Worm (Caenorhabditis elegans) whole organism, L4 larva: Measurements from ENCODE around the gene F58H1.3.

Experiments
- D1046.2 ChIP-seq: fragments of 200-800 bp; sonication (Bioruptor generic); IDR thresholded peaks from 2 replicates; pipeline ENCODE4 v1.3.6; 2022; ENCODE audit warnings: missing genetic modification characterization, missing compliant biosample characterization
- F49E8.2 ChIP-seq: sonication (generic microtip); optimal IDR thresholded peaks from 2 replicates; lab custom pipeline; 2016; ENCODE audit warnings: missing compliant biosample characterization, mild to moderate bottlenecking, missing genetic modification characterization, borderline replicate concordance
- T26A8.4 ChIP-seq: fragments of 200-800 bp; sonication (Bioruptor generic); IDR thresholded peaks from 2 replicates; pipeline ENCODE4 v1.3.6; 2022; ENCODE audit warnings: missing genetic modification characterization, missing compliant biosample characterization
- aha-1 ChIP-seq: fragments of 150-350 bp; peaks from one replicate; lab custom pipeline; 2014; ENCODE audit warnings: missing biosample characterization, missing genetic modification characterization
- aly-2 ChIP-seq: sonication (generic microtip); optimal IDR thresholded peaks from 2 replicates; lab custom pipeline; 2018; ENCODE audit warnings: missing biosample characterization, missing genetic modification characterization
- ceh-20 ChIP-seq: fragments of 200-800 bp; sonication (Bioruptor generic); IDR thresholded peaks from 2 replicates; pipeline ENCODE4 v1.3.6; 2022; ENCODE audit warnings: missing genetic modification reagents, missing genetic modification characterization, missing compliant biosample characterization
- ceh-44 ChIP-seq: fragments of 200-800 bp; sonication (Bioruptor generic); IDR thresholded peaks from 2 replicates; pipeline ENCODE4 v1.3.6; 2022; ENCODE audit warnings: missing genetic modification reagents, missing genetic modification characterization, missing compliant biosample characterization
- ceh-62 ChIP-seq: sonication (generic microtip); optimal IDR thresholded peaks from 2 replicates; lab custom pipeline; 2017; ENCODE audit warnings: missing biosample characterization, missing genetic modification characterization
- ces-1 ChIP-seq: fragments of 150-350 bp; sonication (generic microtip); optimal IDR thresholded peaks from 4 replicates; lab custom pipeline; 2014; ENCODE audit warnings: missing biosample characterization, missing genetic modification reagents, missing genetic modification characterization
- cey-2 ChIP-seq: sonication (generic microtip); optimal IDR thresholded peaks from 3 replicates; lab custom pipeline; 2017; ENCODE audit warnings: missing genetic modification characterization, mild to moderate bottlenecking, missing compliant biosample characterization, antibody characterized with exemption, borderline replicate concordance; ENCODE audit not compliant: insufficient read depth
- daf-16 ChIP-seq, 3 experiments: sonication (generic microtip); optimal IDR thresholded peaks; 2 replicates each; lab custom pipeline; 2016 to 2017; ENCODE audit warnings: missing genetic modification characterization in 3 of 3, missing genetic modification reagents in 3 of 3, mild to moderate bottlenecking in 2 of 3, missing compliant biosample characterization in 2 of 3, missing biosample characterization in 1 of 3, moderate library complexity in 1 of 3
- daf-8 ChIP-seq: fragments of 200-800 bp; sonication (Bioruptor generic); IDR thresholded peaks from 2 replicates; pipeline ENCODE4 v1.3.6; 2022; ENCODE audit warnings: missing genetic modification characterization, missing compliant biosample characterization
- dmd-6 ChIP-seq: fragments of 200-800 bp; sonication (Bioruptor generic); IDR thresholded peaks from 2 replicates; pipeline ENCODE4 v1.3.6; 2022; ENCODE audit warnings: missing genetic modification reagents, missing genetic modification characterization, missing compliant biosample characterization
- dve-1 ChIP-seq: sonication (generic microtip); optimal IDR thresholded peaks from 2 replicates; lab custom pipeline; 2017; ENCODE audit warnings: antibody characterized with exemption, mild to moderate bottlenecking, missing genetic modification characterization, missing compliant biosample characterization; ENCODE audit not compliant: insufficient read depth
- egl-43 ChIP-seq: fragments of 200-800 bp; sonication (Bioruptor generic); IDR thresholded peaks from 2 replicates; pipeline ENCODE4 v1.3.6; 2022; ENCODE audit warnings: missing genetic modification reagents, missing genetic modification characterization, missing compliant biosample characterization
- hif-1 ChIP-seq, 2 experiments: sonication (generic microtip); optimal IDR thresholded peaks; 2 replicates each; lab custom pipeline; 2016 to 2017; ENCODE audit warnings: missing compliant biosample characterization in 2 of 2, missing genetic modification characterization in 2 of 2, missing genetic modification reagents in 2 of 2, missing genotype in 2 of 2, mild to moderate bottlenecking in 1 of 2
- hlh-30 ChIP-seq: sonication (generic microtip); optimal IDR thresholded peaks from 2 replicates; lab custom pipeline; 2017; ENCODE audit warnings: antibody characterized with exemption, mild to moderate bottlenecking, missing genetic modification characterization, missing compliant biosample characterization; ENCODE audit not compliant: insufficient read depth
- lin-13 ChIP-seq: fragments of 150-350 bp; optimal IDR thresholded peaks from 2 replicates; lab custom pipeline; 2014; ENCODE audit warnings: missing biosample characterization, missing genetic modification reagents, missing genetic modification characterization
- lin-15B ChIP-seq: fragments of 150-350 bp; sonication (generic microtip); optimal IDR thresholded peaks from 3 replicates; lab custom pipeline; 2014; ENCODE audit warnings: missing biosample characterization, missing genetic modification characterization
- lin-29 ChIP-seq: fragments of 200-800 bp; sonication (Bioruptor generic); IDR thresholded peaks from 2 replicates; pipeline ENCODE4 v1.3.6; 2022; ENCODE audit warnings: missing genetic modification reagents, missing genetic modification characterization, missing compliant biosample characterization
- lin-39 ChIP-seq: fragments of 150-350 bp; optimal IDR thresholded peaks from 2 replicates; lab custom pipeline; 2014; ENCODE audit warnings: missing biosample characterization, missing genetic modification reagents, missing genetic modification characterization
- lsy-2 ChIP-seq, 2 experiments: fragments of 150-350 bp in 1 of 2; sonication (generic microtip) in 1 of 2; optimal IDR thresholded peaks; 2 replicates each; lab custom pipeline; 2014 to 2017; ENCODE audit warnings: missing biosample characterization in 2 of 2, missing genetic modification characterization in 2 of 2
- mdl-1 ChIP-seq, 2 experiments: fragments of 150-350 bp in 1 of 2; sonication (generic microtip) in 1 of 2; optimal IDR thresholded peaks; 2 replicates each; lab custom pipeline; 2014 to 2017; ENCODE audit warnings: missing biosample characterization in 2 of 2, missing genetic modification characterization in 2 of 2
- mdt-29 ChIP-seq: fragments of 200-800 bp; sonication (Bioruptor generic); IDR thresholded peaks from 2 replicates; pipeline ENCODE4 v1.3.6; 2022; ENCODE audit warnings: missing genetic modification reagents, missing genetic modification characterization, missing compliant biosample characterization
- mep-1 ChIP-seq: fragments of 150-350 bp; sonication (generic microtip); optimal IDR thresholded peaks from 3 replicates; lab custom pipeline; 2014; ENCODE audit warnings: missing biosample characterization, missing genetic modification characterization
- nhr-10 ChIP-seq: fragments of 150-350 bp; optimal IDR thresholded peaks from 2 replicates; lab custom pipeline; 2014; ENCODE audit warnings: missing biosample characterization, missing genetic modification characterization
- nhr-28 ChIP-seq: fragments of 150-350 bp; optimal IDR thresholded peaks from 2 replicates; lab custom pipeline; 2014; ENCODE audit warnings: missing biosample characterization, missing genetic modification characterization
- nhr-48 ChIP-seq: sonication (generic microtip); optimal IDR thresholded peaks from 2 replicates; lab custom pipeline; 2016; ENCODE audit warnings: mild to moderate bottlenecking, missing genetic modification characterization, missing compliant biosample characterization
- nhr-77 ChIP-seq: fragments of 150-350 bp; optimal IDR thresholded peaks from 2 replicates; lab custom pipeline; 2014; ENCODE audit warnings: missing biosample characterization, missing genetic modification characterization
- pqm-1 ChIP-seq: sonication (generic microtip); optimal IDR thresholded peaks from 2 replicates; lab custom pipeline; 2017; ENCODE audit warnings: missing biosample characterization, missing genetic modification characterization
- rbr-2 ChIP-seq: sonication (generic microtip); optimal IDR thresholded peaks from 2 replicates; lab custom pipeline; 2016; ENCODE audit warnings: missing genotype, missing genetic modification characterization, missing compliant biosample characterization
- saeg-2 ChIP-seq: fragments of 200-800 bp; sonication (Bioruptor generic); IDR thresholded peaks from 2 replicates; pipeline ENCODE4 v1.3.6; 2022; ENCODE audit warnings: missing genetic modification reagents, missing genetic modification characterization, missing compliant biosample characterization
- sdz-12 ChIP-seq: fragments of 200-800 bp; sonication (Bioruptor generic); optimal IDR thresholded peaks from 2 replicates; lab custom pipeline; 2018; ENCODE audit warnings: mild to moderate bottlenecking, missing genetic modification characterization, missing compliant biosample characterization
- set-16 ChIP-seq: fragments of 200-800 bp; sonication (Bioruptor generic); IDR thresholded peaks from 2 replicates; pipeline ENCODE4 v1.3.6; 2022; ENCODE audit warnings: missing genetic modification reagents, missing genetic modification characterization, missing compliant biosample characterization
- snpc-4 ChIP-seq: fragments of 150-350 bp; optimal IDR thresholded peaks from 2 replicates; lab custom pipeline; 2014; ENCODE audit warnings: missing biosample characterization, missing genetic modification characterization
- spr-3 ChIP-seq: fragments of 200-800 bp; sonication (Bioruptor generic); optimal IDR thresholded peaks from 2 replicates; lab custom pipeline; 2018; ENCODE audit warnings: mild to moderate bottlenecking, missing genetic modification characterization, missing compliant biosample characterization
- tra-1 ChIP-seq: fragments of 200-800 bp; sonication (Bioruptor generic); IDR thresholded peaks from 2 replicates; pipeline ENCODE4 v1.3.6; 2022; ENCODE audit warnings: missing genetic modification reagents, missing genetic modification characterization, missing compliant biosample characterization
- unc-62 ChIP-seq, 3 experiments: fragments of 150-350 bp in 1 of 3; sonication (generic microtip); optimal IDR thresholded peaks in 2 of 3; peaks in 1 of 3; 1 replicate in 1 of 3; 2 replicates in 2 of 3; lab custom pipeline; 2014 to 2017; ENCODE audit warnings: missing biosample characterization in 3 of 3, missing genetic modification characterization in 3 of 3, missing genetic modification reagents in 3 of 3, missing genotype in 1 of 3
- vab-7 ChIP-seq: fragments of 200-800 bp; sonication (Bioruptor generic); IDR thresholded peaks from 2 replicates; pipeline ENCODE4 v1.3.6; 2022; ENCODE audit warnings: missing genetic modification reagents, missing genetic modification characterization, missing compliant biosample characterization
- zfp-3 ChIP-seq: fragments of 200-800 bp; sonication (Bioruptor generic); conservative IDR thresholded peaks from 2 replicates; pipeline ENCODE4 v1.3.6; 2022; ENCODE audit warnings: missing genetic modification reagents, missing genetic modification characterization, missing compliant biosample characterization
- zip-11 ChIP-seq: fragments of 200-800 bp; sonication (Bioruptor generic); IDR thresholded peaks from 2 replicates; pipeline ENCODE4 v1.3.6; 2022; ENCODE audit warnings: missing genetic modification characterization, missing compliant biosample characterization
- ztf-7 ChIP-seq: fragments of 150-350 bp; optimal IDR thresholded peaks from 2 replicates; lab custom pipeline; 2014; ENCODE audit warnings: missing biosample characterization, missing genetic modification characterization

Gene F58H1.3

ce11 chrV:11933196-11934028 is at the start of gene F58H1.3, which contains the start of gene aman-2 (continued):
- TF ChIP-seq lin-29 (no peak), snpc-4 (tag; lab: Kevin White, UChicago) (no peak), zip-11 (GFP tag; lab: Robert Waterston, UW) (no peak), set-16 (GFP tag; lab: Robert Waterston, UW) (no peak), D1046.2 (GFP tag; lab: Robert Waterston, UW) (no peak), ztf-7 (tag; lab: Kevin White, UChicago) (no peak)

ce11 chrV:11885087-11885486 is 48.7 kb upstream of the F58H1.3 start:
- TF ChIP-seq pqm-1 (tag; lab: Kevin White, UChicago) (peak; percentile 29), nhr-28 (tag; lab: Kevin White, UChicago) (peak; percentile 84), spr-3 (GFP tag; lab: Kevin White, UChicago) (no peak), ceh-62 (tag; lab: Kevin White, UChicago) (no peak), mep-1 (peak; percentile 28), hlh-30 (peak; percentile 18), aly-2 (no peak), mdl-1 (tag; optimal IDR thresholded peaks at IDR 0.05; lab: Kevin White, UChicago) (peak in 1 of 2 experiments; percentile 56), dmd-6 (peak; percentile 83), lsy-2 (tag; optimal IDR thresholded peaks at IDR 0.05; lab: Kevin White, UChicago) (no peak), nhr-77 (tag; lab: Kevin White, UChicago) (peak; percentile 80), daf-16 (GFP tag; optimal IDR thresholded peaks at IDR 0.05; lab: Kevin White, UChicago) (no peak), daf-16 (tag; optimal IDR thresholded peaks at IDR 0.05; lab: Kevin White, UChicago) (peak; percentile 82), dve-1 (peak; percentile 77)

ce11 chrV:11885939-11886338 is 47.8 kb upstream of the F58H1.3 start:
- peak; percentile 25 for TF ChIP-seq mep-1
- TF ChIP-seq lin-29, result no peak
- TF ChIP-seq mdl-1 (tag; optimal IDR thresholded peaks at IDR 0.05; lab: Kevin White, UChicago), result peak in 1 of 2 experiments; percentile 93
- TF ChIP-seq F49E8.2 (tag; lab: Kevin White, UChicago), result no peak
- TF ChIP-seq dmd-6, result peak; percentile 88
- TF ChIP-seq lsy-2 (tag; optimal IDR thresholded peaks at IDR 0.05; lab: Kevin White, UChicago), result peak; percentile 44 to 66
- TF ChIP-seq lin-39, result no peak
- TF ChIP-seq T26A8.4, result no peak
- TF ChIP-seq hif-1 (tag; optimal IDR thresholded peaks at IDR 0.05; lab: Kevin White, UChicago), result peak in 1 of 2 experiments; percentile 40
- TF ChIP-seq daf-8, result no peak
- TF ChIP-seq daf-16 (GFP tag; optimal IDR thresholded peaks at IDR 0.05; lab: Kevin White, UChicago), result peak in 1 of 2 experiments; percentile 78
- TF ChIP-seq daf-16 (tag; optimal IDR thresholded peaks at IDR 0.05; lab: Kevin White, UChicago), result peak; percentile 97
- TF ChIP-seq aha-1, result peak; percentile 19
- no peak for TF ChIP-seq lin-13 (GFP tag; lab: Kevin White, UChicago)
- no peak for TF ChIP-seq set-16 (GFP tag; lab: Robert Waterston, UW)
- peak; percentile 75; the same call in 1 of the 2 replicates for TF ChIP-seq mdt-29 (GFP tag; lab: Robert Waterston, UW)
- no peak for TF ChIP-seq egl-43
- no peak for TF ChIP-seq ceh-44 (GFP tag; lab: Robert Waterston, UW)
- TF ChIP-seq nhr-10 (tag; lab: Kevin White, UChicago), result peak; percentile 73
- TF ChIP-seq rbr-2 (tag; lab: Kevin White, UChicago), result no peak
- TF ChIP-seq cey-2 (tag; lab: Kevin White, UChicago), result no peak
- no peak for TF ChIP-seq lin-15B
- TF ChIP-seq ztf-7 (tag; lab: Kevin White, UChicago), result no peak
- TF ChIP-seq nhr-28 (tag; lab: Kevin White, UChicago), result peak; percentile 85
- TF ChIP-seq vab-7, result no peak
- TF ChIP-seq unc-62 (GFP tag; optimal IDR thresholded peaks at IDR 0.05 in 1 of 2; lab: Kevin White, UChicago), result peak in 1 of 2 experiments; percentile 94
- TF ChIP-seq unc-62 (tag; optimal IDR thresholded peaks at IDR 0.05; lab: Kevin White, UChicago), result no peak
- TF ChIP-seq nhr-48, result peak; percentile 62
- no peak for TF ChIP-seq saeg-2
- TF ChIP-seq pqm-1 (tag; lab: Kevin White, UChicago), result peak; percentile 61
- TF ChIP-seq zfp-3 (GFP tag; lab: Robert Waterston, UW), result 0 out of 2 replicates have a peak, but pooled peaks have one; percentile 23
- no peak for TF ChIP-seq ces-1 (GFP tag; lab: Kevin White, UChicago)
- no peak for TF ChIP-seq ceh-20 (GFP tag; lab: Robert Waterston, UW)
- 0 out of 2 replicates have a peak, but pooled peaks have one; percentile 28 for TF ChIP-seq tra-1 (GFP tag; lab: Robert Waterston, UW)
- TF ChIP-seq nhr-77 (tag; lab: Kevin White, UChicago), result peak; percentile 81
- no peak for TF ChIP-seq sdz-12
